Fruit fly (Drosophila melanogaster): ENCODE data around the gene RpS21.

Gene RpS21

dm6 chr2L:2905051-2905446 is 49.2 kb downstream of the RpS21 start (continued):
- TF ChIP-seq schlank (tag; optimal IDR thresholded peaks at IDR 0.05): no peak
- peak in 1 of 2 experiments; percentile 33 for TF ChIP-seq dpn (GFP tag; optimal IDR thresholded peaks at IDR 0.05)
- TF ChIP-seq Rfx (GFP tag; IDR thresholded peaks at IDR 0.05): peak; percentile 42; the same call in 1 of the 2 replicates
- TF ChIP-seq CG11695 (GFP tag; IDR thresholded peaks at IDR 0.05): peak; percentile 50; the same call in 2 of the 3 replicates
- peak; percentile 82 for TF ChIP-seq D19B (GFP tag; optimal IDR thresholded peaks at IDR 0.05)
- TF ChIP-seq eyg (GFP tag; optimal IDR thresholded peaks at IDR 0.05): no peak
- TF ChIP-seq CG15696 (tag; optimal IDR thresholded peaks at IDR 0.05): no peak
- no peak for TF ChIP-seq CG34224 (GFP tag; IDR thresholded peaks at IDR 0.05; ENCODE audit: partially characterized antibody)
- TF ChIP-seq gsb-n (tag; optimal IDR thresholded peaks at IDR 0.05): no peak
- TF ChIP-seq tx (GFP tag; optimal IDR thresholded peaks at IDR 0.05): no peak
- TF ChIP-seq CG2116 (GFP tag; optimal IDR thresholded peaks at IDR 0.05): peak; percentile 12
- TF ChIP-seq insv (GFP tag; optimal IDR thresholded peaks at IDR 0.05): no peak
- no peak for TF ChIP-seq Tbp (GFP tag; optimal IDR thresholded peaks at IDR 0.05)
- peak; percentile 46; the same call in 1 of the 3 replicates for TF ChIP-seq CG14050 (GFP tag; IDR thresholded peaks at IDR 0.05)
- no peak for TF ChIP-seq Nf-YB (GFP tag; optimal IDR thresholded peaks at IDR 0.05)
- no peak for TF ChIP-seq CG13123 (GFP tag; optimal IDR thresholded peaks at IDR 0.05)
- TF ChIP-seq CG6272 (GFP tag; IDR thresholded peaks at IDR 0.05): no peak
- TF ChIP-seq Hsf (GFP tag; optimal IDR thresholded peaks at IDR 0.05): no peak
- no peak for TF ChIP-seq CG7963 (GFP tag; IDR thresholded peaks at IDR 0.05; ENCODE audit: partially characterized antibody)
- TF ChIP-seq ftz-f1 (GFP tag; optimal IDR thresholded peaks at IDR 0.05): no peak
- TF ChIP-seq CG7556 (GFP tag; optimal IDR thresholded peaks at IDR 0.05): peak; percentile 26
- TF ChIP-seq lilli (GFP tag; optimal IDR thresholded peaks at IDR 0.05): peak; percentile 52
- TF ChIP-seq sr (GFP tag; IDR thresholded peaks at IDR 0.05): no peak
- no peak for TF ChIP-seq CG3847 (GFP tag; IDR thresholded peaks at IDR 0.05)
- no peak for TF ChIP-seq tll (GFP tag; optimal IDR thresholded peaks at IDR 0.05)
- no peak for TF ChIP-seq CG12155 (GFP tag; optimal IDR thresholded peaks at IDR 0.05)
- no peak for TF ChIP-seq CG33557 (GFP tag; optimal IDR thresholded peaks at IDR 0.05)
- TF ChIP-seq Xbp1 (GFP tag; optimal IDR thresholded peaks at IDR 0.05): peak; percentile 42
- no peak for TF ChIP-seq CG11398 (GFP tag; optimal IDR thresholded peaks at IDR 0.05)
- TF ChIP-seq tgo (GFP tag; IDR thresholded peaks at IDR 0.05): peak; percentile 68
- no peak for TF ChIP-seq Bdp1 (GFP tag; optimal IDR thresholded peaks at IDR 0.05)
- TF ChIP-seq CG33213 (GFP tag; optimal IDR thresholded peaks at IDR 0.05): no peak
- no peak for TF ChIP-seq CG8281 (tag; optimal IDR thresholded peaks at IDR 0.05)
- peak; percentile 40 for TF ChIP-seq CG12659 (GFP tag; optimal IDR thresholded peaks at IDR 0.05)
- no peak for TF ChIP-seq CG16813 (GFP tag; IDR thresholded peaks at IDR 0.05; ENCODE audit: partially characterized antibody)
- peak; percentile 66 for TF ChIP-seq CG7839 (tag; optimal IDR thresholded peaks at IDR 0.05)
- TF ChIP-seq twi (tag; optimal IDR thresholded peaks at IDR 0.05): no peak
- no peak for TF ChIP-seq GATAe (GFP tag; conservative IDR thresholded peaks at IDR 0.05)
- TF ChIP-seq CG15269 (tag; optimal IDR thresholded peaks at IDR 0.05): peak; percentile 69
- no peak for TF ChIP-seq Stat92E (GFP tag; optimal IDR thresholded peaks at IDR 0.05)
- peak; percentile 1 for TF ChIP-seq nom (GFP tag; optimal IDR thresholded peaks at IDR 0.05)
- no peak for TF ChIP-seq chinmo (GFP tag; IDR thresholded peaks at IDR 0.05; ENCODE audit: partially characterized antibody)
- TF ChIP-seq CG13894 (tag; optimal IDR thresholded peaks at IDR 0.05): no peak
- peak; percentile 69 for TF ChIP-seq CG2678 (tag; optimal IDR thresholded peaks at IDR 0.05)
- TF ChIP-seq psq (GFP tag; optimal IDR thresholded peaks at IDR 0.05): peak; percentile 65
- no peak for TF ChIP-seq ab (GFP tag; optimal IDR thresholded peaks at IDR 0.05)
- no peak; the same call in none of the 2 replicates for TF ChIP-seq sisA (GFP tag; IDR thresholded peaks at IDR 0.05)
- no peak for TF ChIP-seq CG12236 (GFP tag; optimal IDR thresholded peaks at IDR 0.05)
- no peak for TF ChIP-seq CrebB (tag; optimal IDR thresholded peaks at IDR 0.05)
- no peak for TF ChIP-seq Dbx (GFP tag; IDR thresholded peaks at IDR 0.05)
- no peak for TF ChIP-seq Bteb2 (GFP tag; optimal IDR thresholded peaks at IDR 0.05)

All from whole organism, embryonic.